Fruit fly (Drosophila melanogaster) whole organism, embryonic: ENCODE results near the gene Dyrk2.

Experiments used
- Atf-2 ChIP-seq: fragments of 200-800 bp; sonication (Bioruptor generic); optimal IDR thresholded peaks from 2 replicates; lab custom pipeline; 2016; ENCODE audit warnings: missing biosample characterization, missing genetic modification characterization
- Awh ChIP-seq: fragments of 200-800 bp; sonication (Bioruptor generic); IDR thresholded peaks from 2 replicates; pipeline ENCODE4, ENCODE4 v1.3.6; 2022; ENCODE audit warnings: missing biosample characterization, missing genetic modification characterization
- B-H1 ChIP-seq: fragments of 200-800 bp; sonication (Bioruptor generic); IDR thresholded peaks from 3 replicates; pipeline ENCODE4 v1.3.6; 2022; ENCODE audit warnings: missing biosample characterization, missing genetic modification characterization
- Bdp1 ChIP-seq: fragments of 200-800 bp; sonication (Bioruptor generic); optimal IDR thresholded peaks from 3 replicates; lab custom pipeline; 2016; ENCODE audit warnings: missing biosample characterization, missing genetic modification characterization
- CG11696 ChIP-seq: fragments of 200-800 bp; sonication (Bioruptor generic); IDR thresholded peaks from 2 replicates; pipeline ENCODE4 v1.3.6; 2022; ENCODE audit warnings: missing biosample characterization, missing genetic modification characterization
- CG14014 ChIP-seq: fragments of 200-800 bp; sonication (Bioruptor generic); IDR thresholded peaks from 2 replicates; pipeline ENCODE4 v1.3.6; 2022; ENCODE audit warnings: missing biosample characterization, missing genetic modification characterization
- CG14050 ChIP-seq: fragments of 200-800 bp; sonication (Bioruptor generic); IDR thresholded peaks from 3 replicates; pipeline ENCODE4 v1.3.6; 2022; ENCODE audit warnings: missing biosample characterization, missing genetic modification characterization
- CG15269 ChIP-seq: fragments of 200-800 bp; sonication (Bioruptor generic); optimal IDR thresholded peaks from 2 replicates; lab custom pipeline; 2018; ENCODE audit warnings: missing biosample characterization, mild to moderate bottlenecking, missing genetic modification characterization, moderate library complexity
- CG1602 ChIP-seq: fragments of 200-800 bp; sonication (Bioruptor generic); optimal IDR thresholded peaks from 3 replicates; lab custom pipeline; 2016; ENCODE audit warnings: missing biosample characterization, missing genetic modification characterization
- CG1647 ChIP-seq: fragments of 200-800 bp; sonication (Bioruptor generic); optimal IDR thresholded peaks from 3 replicates; lab custom pipeline; 2016; ENCODE audit warnings: missing biosample characterization, missing genetic modification characterization
- CG17612 ChIP-seq: fragments of 200-800 bp; sonication (Bioruptor generic); IDR thresholded peaks from 2 replicates; pipeline ENCODE4 v1.3.6; 2022; ENCODE audit warnings: missing biosample characterization, missing genetic modification characterization
- CG1792 ChIP-seq: fragments of 200-800 bp; sonication (Bioruptor generic); optimal IDR thresholded peaks from 2 replicates; lab custom pipeline; 2016; ENCODE audit warnings: missing biosample characterization, missing genetic modification characterization
- CG2199 ChIP-seq: fragments of 200-800 bp; sonication (Bioruptor generic); IDR thresholded peaks from 3 replicates; pipeline ENCODE4 v1.3.6; 2022; ENCODE audit warnings: missing biosample characterization, missing genetic modification characterization
- CG2202 ChIP-seq: fragments of 200-800 bp; sonication (Bioruptor generic); optimal IDR thresholded peaks from 2 replicates; lab custom pipeline; 2018; ENCODE audit warnings: missing biosample characterization, mild to moderate bottlenecking, missing genetic modification characterization
- CG8388 ChIP-seq: fragments of 200-800 bp; sonication (Bioruptor generic); optimal IDR thresholded peaks from 2 replicates; lab custom pipeline; 2019; ENCODE audit warnings: missing biosample characterization, mild to moderate bottlenecking, missing genetic modification characterization, moderate library complexity
- CHES-1-like ChIP-seq: fragments of 200-800 bp; sonication (Bioruptor generic); optimal IDR thresholded peaks from 2 replicates; lab custom pipeline; 2016; ENCODE audit warnings: missing biosample characterization, missing genetic modification characterization
- Chrac-16 ChIP-seq: fragments of 200-800 bp; sonication (Bioruptor generic); optimal IDR thresholded peaks from 3 replicates; lab custom pipeline; 2016; ENCODE audit warnings: missing biosample characterization, missing genetic modification characterization
- CrebB ChIP-seq: fragments of 200-800 bp; sonication (Bioruptor generic); optimal IDR thresholded peaks from 3 replicates; lab custom pipeline; 2018; ENCODE audit warnings: missing biosample characterization, mild to moderate bottlenecking, missing genetic modification characterization
- Fer3 ChIP-seq: fragments of 200-800 bp; sonication (Bioruptor generic); optimal IDR thresholded peaks from 2 replicates; lab custom pipeline; 2018; ENCODE audit warnings: missing biosample characterization, mild to moderate bottlenecking, missing genetic modification characterization, moderate library complexity
- HLH54F ChIP-seq: fragments of 200-800 bp; sonication (Bioruptor generic); optimal IDR thresholded peaks from 3 replicates; lab custom pipeline; 2016; ENCODE audit warnings: missing biosample characterization, missing genetic modification characterization
- Hr39 ChIP-seq: fragments of >200 bp; optimal IDR thresholded peaks from 2 replicates; lab custom pipeline; 2017
- Hr78 ChIP-seq, 2 experiments: fragments of 200-800 bp in 1 of 2; fragments of >200 bp in 1 of 2; sonication (Bioruptor generic) in 1 of 2; optimal IDR thresholded peaks; 2 replicates each; lab custom pipeline; 2017 to 2019; ENCODE audit warnings: missing biosample characterization in 2 of 2, missing genetic modification characterization in 2 of 2, mild to moderate bottlenecking in 1 of 2, moderate library complexity in 1 of 2
- Lim3 ChIP-seq: fragments of 200-800 bp; sonication (Bioruptor generic); IDR thresholded peaks from 2 replicates; pipeline ENCODE4 v1.3.6; 2022; ENCODE audit warnings: missing biosample characterization, missing genetic modification characterization
- MTF-1 ChIP-seq: fragments of 200-800 bp; sonication (Bioruptor generic); optimal IDR thresholded peaks from 2 replicates; lab custom pipeline; 2018; ENCODE audit warnings: missing biosample characterization, mild to moderate bottlenecking, missing genetic modification characterization, borderline replicate concordance
- Nf-YC ChIP-seq: fragments of 200-800 bp; optimal IDR thresholded peaks from 3 replicates; lab custom pipeline; 2019; ENCODE audit warnings: missing biosample characterization, mild to moderate bottlenecking, missing genetic modification characterization, moderate library complexity
- Pdp1 ChIP-seq, 2 experiments: fragments of 200-800 bp; sonication (Bioruptor generic); optimal IDR thresholded peaks; 3 replicates each; lab custom pipeline; 2016; ENCODE audit warnings: missing biosample characterization in 2 of 2, missing genetic modification characterization in 2 of 2, mild to moderate bottlenecking in 1 of 2, moderate library complexity in 1 of 2
- Spps ChIP-seq: fragments of 200-800 bp; sonication (Bioruptor generic); optimal IDR thresholded peaks from 2 replicates; lab custom pipeline; 2018; ENCODE audit warnings: missing biosample characterization, mild to moderate bottlenecking, missing genetic modification characterization
- cas ChIP-seq: fragments of 200-800 bp; sonication (Bioruptor generic); IDR thresholded peaks from 2 replicates; pipeline ENCODE4 v1.3.6; 2022; ENCODE audit warnings: missing biosample characterization, missing genetic modification characterization
- chif ChIP-seq, 2 experiments: fragments of 200-800 bp; sonication (Bioruptor generic); optimal IDR thresholded peaks; 3 replicates each; lab custom pipeline; 2016; ENCODE audit warnings: missing biosample characterization in 2 of 2, missing genetic modification characterization in 2 of 2
- chinmo ChIP-seq: fragments of 200-800 bp; sonication (Bioruptor generic); IDR thresholded peaks from 4 replicates; pipeline ENCODE4 v1.3.6; 2022; ENCODE audit warnings: missing biosample characterization, missing genetic modification characterization; ENCODE audit not compliant: partially characterized antibody
- chm ChIP-seq: fragments of 200-800 bp; sonication (Bioruptor generic); IDR thresholded peaks from 2 replicates; pipeline ENCODE4 v1.3.6; 2022; ENCODE audit warnings: missing biosample characterization, missing genetic modification characterization
- corto ChIP-seq: fragments of 200-800 bp; sonication (Bioruptor generic); optimal IDR thresholded peaks from 2 replicates; lab custom pipeline; 2016; ENCODE audit warnings: missing biosample characterization, mild to moderate bottlenecking, missing genetic modification characterization, moderate library complexity
- crol ChIP-seq: fragments of 200-800 bp; sonication (Bioruptor generic); IDR thresholded peaks from 2 replicates; pipeline ENCODE4 v1.3.6; 2022; ENCODE audit warnings: missing biosample characterization, missing genetic modification characterization
- emc ChIP-seq: fragments of 200-800 bp; sonication (Bioruptor generic); optimal IDR thresholded peaks from 2 replicates; lab custom pipeline; 2016; ENCODE audit warnings: missing biosample characterization, missing genetic modification characterization
- esg ChIP-seq: fragments of 200-800 bp; sonication (Bioruptor generic); conservative IDR thresholded peaks from 2 replicates; pipeline ENCODE4 v1.3.6; 2022; ENCODE audit warnings: missing biosample characterization, missing genetic modification characterization
- eyg ChIP-seq: fragments of 200-800 bp; sonication (Bioruptor generic); optimal IDR thresholded peaks from 3 replicates; lab custom pipeline; 2016; ENCODE audit warnings: missing biosample characterization, missing genetic modification characterization
- fd96Cb ChIP-seq: fragments of 200-800 bp; sonication (Bioruptor generic); optimal IDR thresholded peaks from 2 replicates; lab custom pipeline; 2018; ENCODE audit warnings: missing biosample characterization, mild to moderate bottlenecking, missing genetic modification characterization, moderate library complexity
- her ChIP-seq: fragments of 200-800 bp; sonication (Bioruptor generic); optimal IDR thresholded peaks from 2 replicates; lab custom pipeline; 2016; ENCODE audit warnings: missing biosample characterization, missing genetic modification characterization
- kah ChIP-seq: fragments of 200-800 bp; sonication (Bioruptor generic); optimal IDR thresholded peaks from 2 replicates; lab custom pipeline; 2018; ENCODE audit warnings: missing biosample characterization, mild to moderate bottlenecking, missing genetic modification characterization
- mirr ChIP-seq: fragments of 200-800 bp; sonication (Bioruptor generic); optimal IDR thresholded peaks from 3 replicates; lab custom pipeline; 2018; ENCODE audit warnings: missing biosample characterization, mild to moderate bottlenecking, missing genetic modification characterization
- oc ChIP-seq: fragments of 200-800 bp; sonication (Bioruptor generic); optimal IDR thresholded peaks from 2 replicates; lab custom pipeline; 2018; ENCODE audit warnings: missing biosample characterization, mild to moderate bottlenecking, missing genetic modification characterization, moderate library complexity
- odd ChIP-seq: fragments of 200-800 bp; sonication (Bioruptor generic); optimal IDR thresholded peaks from 2 replicates; lab custom pipeline; 2017; ENCODE audit warnings: missing biosample characterization, mild to moderate bottlenecking, missing genetic modification characterization
- onecut ChIP-seq: fragments of 200-800 bp; sonication (Bioruptor generic); IDR thresholded peaks from 2 replicates; pipeline ENCODE4 v1.3.6; 2022; ENCODE audit warnings: missing biosample characterization, missing genetic modification characterization
- sd ChIP-seq: fragments of 200-800 bp; sonication (Bioruptor generic); optimal IDR thresholded peaks from 3 replicates; lab custom pipeline; 2018; ENCODE audit warnings: missing biosample characterization, mild to moderate bottlenecking, missing genetic modification characterization, moderate library complexity
- sr ChIP-seq: fragments of 200-800 bp; sonication (Bioruptor generic); IDR thresholded peaks from 3 replicates; pipeline ENCODE4 v1.3.6; 2022; ENCODE audit warnings: missing biosample characterization, missing genetic modification characterization
- tx ChIP-seq: fragments of 200-800 bp; sonication (Bioruptor generic); optimal IDR thresholded peaks from 2 replicates; lab custom pipeline; 2016; ENCODE audit warnings: missing biosample characterization, missing genetic modification characterization
- vvl ChIP-seq: fragments of 200-800 bp; sonication (Bioruptor generic); IDR thresholded peaks from 2 replicates; pipeline ENCODE4 v1.3.6; 2022; ENCODE audit warnings: missing biosample characterization, missing genetic modification characterization
- zen2 ChIP-seq: fragments of 200-800 bp; sonication (Bioruptor generic); IDR thresholded peaks from 3 replicates; pipeline ENCODE4 v1.3.6; 2022; ENCODE audit warnings: missing biosample characterization, missing genetic modification characterization; ENCODE audit not compliant: partially characterized antibody
- zf30C ChIP-seq: fragments of 200-800 bp; sonication (Bioruptor generic); optimal IDR thresholded peaks from 3 replicates; lab custom pipeline; 2018; ENCODE audit warnings: missing biosample characterization, mild to moderate bottlenecking, missing genetic modification characterization

Dyrk2 gene

dm6 chr2L:14245981-14246380 lies 12.1 kb upstream of the Dyrk2 start:
- TF ChIP-seq Chrac-16 (no peak), tx (GFP tag; lab: Kevin White, UChicago) (no peak), chm (GFP tag; lab: Robert Waterston, UW) (no peak), CG1602 (no peak), Spps (tag; lab: Kevin White, UChicago) (no peak), eyg (GFP tag; lab: Kevin White, UChicago) (no peak), sr (GFP tag; lab: Robert Waterston, UW) (peak; percentile 8; the same call in 1 of the 3 replicates), Awh (GFP tag; lab: Robert Waterston, UW) (peak; percentile 95), odd (GFP tag; lab: Kevin White, UChicago) (no peak), MTF-1 (GFP tag; lab: Kevin White, UChicago) (no peak), onecut (GFP tag; lab: Robert Waterston, UW) (no peak), Atf-2 (GFP tag; lab: Kevin White, UChicago) (no peak), B-H1 (GFP tag; lab: Robert Waterston, UW) (no peak), oc (tag; lab: Kevin White, UChicago) (no peak), sd (tag; lab: Kevin White, UChicago) (peak; percentile 7), CHES-1-like (GFP tag; lab: Kevin White, UChicago) (no peak), mirr (GFP tag; lab: Kevin White, UChicago) (no peak), CG1647 (no peak), chinmo (0 out of 4 replicates have a peak, but pooled peaks have one; percentile 7), CG2199 (GFP tag; lab: Robert Waterston, UW) (no peak; the same call in 2 of the 3 replicates), her (GFP tag; lab: Kevin White, UChicago) (no peak), crol (no peak), CG15269 (tag; lab: Kevin White, UChicago) (no peak), Fer3 (tag; lab: Kevin White, UChicago) (no peak), vvl (peak; percentile 80), CG14050 (GFP tag; lab: Robert Waterston, UW) (no peak), chif (GFP tag; optimal IDR thresholded peaks at IDR 0.05; lab: Kevin White, UChicago) (no peak), zf30C (no peak), CG8388 (GFP tag; lab: Kevin White, UChicago) (no peak), CG2202 (no peak), fd96Cb (tag; lab: Kevin White, UChicago) (no peak), CG17612 (GFP tag; lab: Robert Waterston, UW) (no peak), zen2 (GFP tag; lab: Robert Waterston, UW) (no peak), Hr39 (lab: Kevin White, UChicago) (no peak), kah (GFP tag; lab: Kevin White, UChicago) (no peak), emc (no peak), CG11696 (GFP tag; lab: Robert Waterston, UW) (no peak), CG14014 (GFP tag; lab: Robert Waterston, UW) (no peak), HLH54F (GFP tag; lab: Kevin White, UChicago) (no peak), corto (no peak), Hr78 (GFP tag; optimal IDR thresholded peaks at IDR 0.05; lab: Kevin White, UChicago) (peak in 1 of 2 experiments; percentile 37), CG1792 (no peak), Bdp1 (no peak), Pdp1 (GFP tag; optimal IDR thresholded peaks at IDR 0.05; lab: Kevin White, UChicago) (peak in 1 of 2 experiments; percentile 12), Nf-YC (tag; lab: Kevin White, UChicago) (no peak), CrebB (no peak), esg (no peak), cas (no peak), Lim3 (GFP tag; lab: Robert Waterston, UW) (no peak)
